Fruit fly (Drosophila melanogaster) whole organism, embryonic: ENCODE data around the gene Fbp1.
A peak's percentile ranks its signal among the peaks of the same experiment; 100 is the strongest.

Source experiments
- Adf1 ChIP-seq: fragments of 200-800 bp; sonication (Bioruptor generic); IDR thresholded peaks from 2 replicates; pipeline ENCODE4 v1.3.6; 2022; ENCODE audit warnings: missing biosample characterization, missing genetic modification characterization
- CG10321 ChIP-seq: fragments of 200-800 bp; sonication (Bioruptor generic); IDR thresholded peaks from 2 replicates; pipeline ENCODE4 v1.3.6; 2022; ENCODE audit warnings: missing biosample characterization, missing genetic modification characterization
- CG10654 ChIP-seq: fragments of 200-800 bp; sonication (Bioruptor generic); optimal IDR thresholded peaks from 2 replicates; lab custom pipeline; 2016; ENCODE audit warnings: missing biosample characterization, missing genetic modification characterization
- CG15479 ChIP-seq: fragments of 200-800 bp; sonication (Bioruptor generic); optimal IDR thresholded peaks from 3 replicates; lab custom pipeline; 2019; ENCODE audit warnings: missing biosample characterization, mild to moderate bottlenecking, missing genetic modification characterization, moderate library complexity
- CG15696 ChIP-seq: fragments of 200-800 bp; sonication (Bioruptor generic); optimal IDR thresholded peaks from 2 replicates; lab custom pipeline; 2019; ENCODE audit warnings: missing biosample characterization, mild to moderate bottlenecking, missing genetic modification characterization, moderate library complexity
- CG17385 ChIP-seq: fragments of 200-800 bp; sonication (Bioruptor generic); optimal IDR thresholded peaks from 3 replicates; lab custom pipeline; 2018; ENCODE audit warnings: missing biosample characterization, mild to moderate bottlenecking, missing genetic modification characterization
- CG1832 ChIP-seq: fragments of 200-800 bp; sonication (Bioruptor generic); optimal IDR thresholded peaks from 2 replicates; lab custom pipeline; 2017; ENCODE audit warnings: missing biosample characterization, mild to moderate bottlenecking, missing genetic modification characterization, inconsistent platforms
- CG2199 ChIP-seq: fragments of 200-800 bp; sonication (Bioruptor generic); IDR thresholded peaks from 3 replicates; pipeline ENCODE4 v1.3.6; 2022; ENCODE audit warnings: missing biosample characterization, missing genetic modification characterization
- CG2202 ChIP-seq: fragments of 200-800 bp; sonication (Bioruptor generic); optimal IDR thresholded peaks from 2 replicates; lab custom pipeline; 2018; ENCODE audit warnings: missing biosample characterization, mild to moderate bottlenecking, missing genetic modification characterization
- CG2875 ChIP-seq: fragments of 200-800 bp; sonication (Bioruptor generic); optimal IDR thresholded peaks from 2 replicates; lab custom pipeline; 2017; ENCODE audit warnings: missing biosample characterization, mild to moderate bottlenecking, missing genetic modification characterization, missing genetic modification reagents
- CG32772 ChIP-seq: fragments of 200-800 bp; sonication (Bioruptor generic); IDR thresholded peaks from 2 replicates; pipeline ENCODE4 v1.3.6; 2022; ENCODE audit warnings: missing biosample characterization, missing genetic modification characterization
- CG3726 ChIP-seq: fragments of 200-800 bp; sonication (Bioruptor generic); IDR thresholded peaks from 3 replicates; pipeline ENCODE4, ENCODE4 v1.3.6; 2022; ENCODE audit warnings: missing biosample characterization, missing genetic modification characterization
- CG4820 ChIP-seq: fragments of 200-800 bp; sonication (Bioruptor generic); optimal IDR thresholded peaks from 3 replicates; lab custom pipeline; 2016; ENCODE audit warnings: missing biosample characterization, missing genetic modification characterization
- CG5180 ChIP-seq: fragments of 200-800 bp; sonication (Bioruptor generic); optimal IDR thresholded peaks from 3 replicates; lab custom pipeline; 2017; ENCODE audit warnings: missing biosample characterization, missing genetic modification characterization, mild to moderate bottlenecking, moderate library complexity, missing genetic modification reagents
- CG6689 ChIP-seq: fragments of 200-800 bp; sonication (Bioruptor generic); IDR thresholded peaks from 2 replicates; pipeline ENCODE4 v1.3.6; 2022; ENCODE audit warnings: missing biosample characterization, missing genetic modification characterization
- CG7372 ChIP-seq: fragments of 200-800 bp; sonication (Bioruptor generic); IDR thresholded peaks from 2 replicates; pipeline ENCODE4 v1.3.6; 2022; ENCODE audit warnings: missing biosample characterization, missing genetic modification characterization
- CG8765 ChIP-seq: fragments of 200-800 bp; sonication (Bioruptor generic); IDR thresholded peaks from 2 replicates; pipeline ENCODE4 v1.3.6; 2022; ENCODE audit warnings: missing biosample characterization, missing genetic modification characterization
- CG8924 ChIP-seq: fragments of 200-800 bp; optimal IDR thresholded peaks from 3 replicates; lab custom pipeline; 2019; ENCODE audit warnings: missing biosample characterization, mild to moderate bottlenecking, missing genetic modification characterization, moderate library complexity
- CG9932 ChIP-seq: fragments of 200-800 bp; sonication (Bioruptor generic); IDR thresholded peaks from 2 replicates; pipeline ENCODE4 v1.3.6; 2022; ENCODE audit warnings: missing biosample characterization, missing genetic modification characterization
- CTCF ChIP-seq: fragments of 200-800 bp; sonication (Bioruptor generic); optimal IDR thresholded peaks from 2 replicates; lab custom pipeline; 2017; ENCODE audit warnings: missing biosample characterization, mild to moderate bottlenecking, missing genetic modification characterization, moderate library complexity
- Deaf1 ChIP-seq: fragments of 200-800 bp; optimal IDR thresholded peaks from 3 replicates; lab custom pipeline; 2019; ENCODE audit warnings: missing biosample characterization, mild to moderate bottlenecking, missing genetic modification characterization, moderate library complexity
- Elba2 ChIP-seq: fragments of 200-800 bp; sonication (Bioruptor generic); optimal IDR thresholded peaks from 3 replicates; lab custom pipeline; 2016; ENCODE audit warnings: missing biosample characterization, missing genetic modification characterization
- Jarid2 ChIP-seq: fragments of 200-800 bp; sonication (Bioruptor generic); optimal IDR thresholded peaks from 3 replicates; lab custom pipeline; 2017; ENCODE audit warnings: mild to moderate bottlenecking, missing biosample characterization, missing genetic modification reagents, missing genetic modification characterization
- Kr ChIP-seq: fragments of 200-800 bp; sonication (Bioruptor generic); optimal IDR thresholded peaks from 2 replicates; lab custom pipeline; 2017; ENCODE audit warnings: missing biosample characterization, mild to moderate bottlenecking, missing genetic modification characterization
- NK7.1 ChIP-seq: fragments of 200-800 bp; sonication (Bioruptor generic); optimal IDR thresholded peaks from 3 replicates; lab custom pipeline; 2016; ENCODE audit warnings: missing biosample characterization, missing genetic modification characterization
- Nf-YB ChIP-seq: fragments of 200-800 bp; sonication (Bioruptor generic); optimal IDR thresholded peaks from 3 replicates; lab custom pipeline; 2019; ENCODE audit warnings: missing biosample characterization, mild to moderate bottlenecking, missing genetic modification characterization, moderate library complexity
- Nf-YC ChIP-seq: fragments of 200-800 bp; optimal IDR thresholded peaks from 3 replicates; lab custom pipeline; 2019; ENCODE audit warnings: missing biosample characterization, mild to moderate bottlenecking, missing genetic modification characterization, moderate library complexity
- Trl ChIP-seq, 3 experiments: fragments of >200 bp in 2 of 3; fragments of 200-800 bp in 1 of 3; sonication (Bioruptor generic) in 1 of 3; optimal IDR thresholded peaks; 2 replicates in 1 of 3; 3 replicates in 2 of 3; lab custom pipeline; 2016 to 2017; ENCODE audit warnings: missing biosample characterization in 1 of 3, missing genetic modification characterization in 1 of 3
- cg ChIP-seq: fragments of 200-800 bp; sonication (Bioruptor generic); optimal IDR thresholded peaks from 3 replicates; lab custom pipeline; 2019; ENCODE audit warnings: missing biosample characterization, mild to moderate bottlenecking, missing genetic modification characterization, moderate library complexity
- chinmo ChIP-seq: fragments of 200-800 bp; sonication (Bioruptor generic); IDR thresholded peaks from 4 replicates; pipeline ENCODE4 v1.3.6; 2022; ENCODE audit warnings: missing biosample characterization, missing genetic modification characterization; ENCODE audit not compliant: partially characterized antibody
- crol ChIP-seq: fragments of 200-800 bp; sonication (Bioruptor generic); IDR thresholded peaks from 2 replicates; pipeline ENCODE4 v1.3.6; 2022; ENCODE audit warnings: missing biosample characterization, missing genetic modification characterization
- dimm ChIP-seq: fragments of 200-800 bp; sonication (Bioruptor generic); IDR thresholded peaks from 2 replicates; pipeline ENCODE4 v1.3.6; 2022; ENCODE audit warnings: missing biosample characterization, missing genetic modification characterization
- dysf ChIP-seq: fragments of 200-800 bp; sonication (Bioruptor generic); IDR thresholded peaks from 3 replicates; pipeline ENCODE4 v1.3.6; 2022; ENCODE audit warnings: missing biosample characterization, missing genetic modification characterization
- ewg ChIP-seq: fragments of 200-800 bp; sonication (Bioruptor generic); optimal IDR thresholded peaks from 3 replicates; lab custom pipeline; 2017; ENCODE audit warnings: mild to moderate bottlenecking, missing biosample characterization, missing genetic modification reagents, missing genetic modification characterization
- fd102C ChIP-seq: fragments of 200-800 bp; sonication (Bioruptor generic); optimal IDR thresholded peaks from 2 replicates; lab custom pipeline; 2018; ENCODE audit warnings: missing biosample characterization, mild to moderate bottlenecking, missing genetic modification characterization, moderate library complexity
- gcm ChIP-seq: fragments of 200-800 bp; sonication (Bioruptor generic); optimal IDR thresholded peaks from 2 replicates; lab custom pipeline; 2019; ENCODE audit warnings: missing biosample characterization, mild to moderate bottlenecking, missing genetic modification characterization, moderate library complexity
- grn ChIP-seq: fragments of 200-800 bp; sonication (Bioruptor generic); optimal IDR thresholded peaks from 3 replicates; lab custom pipeline; 2017; ENCODE audit warnings: missing biosample characterization, missing genetic modification characterization
- inv ChIP-seq: fragments of 200-800 bp; sonication (Bioruptor generic); IDR thresholded peaks from 2 replicates; pipeline ENCODE4 v1.3.6; 2022; ENCODE audit warnings: missing biosample characterization, missing genetic modification characterization; ENCODE audit not compliant: partially characterized antibody
- nerfin-1 ChIP-seq: fragments of 200-800 bp; sonication (Bioruptor generic); optimal IDR thresholded peaks from 3 replicates; lab custom pipeline; 2019; ENCODE audit warnings: missing biosample characterization, mild to moderate bottlenecking, missing genetic modification characterization, moderate library complexity
- odd ChIP-seq: fragments of 200-800 bp; sonication (Bioruptor generic); optimal IDR thresholded peaks from 2 replicates; lab custom pipeline; 2017; ENCODE audit warnings: missing biosample characterization, mild to moderate bottlenecking, missing genetic modification characterization
- prd ChIP-seq, 3 experiments: fragments of >200 bp in 2 of 3; fragments of 200-800 bp in 1 of 3; sonication (Bioruptor generic) in 1 of 3; optimal IDR thresholded peaks in 2 of 3; IDR thresholded peaks in 1 of 3; 2 replicates in 2 of 3; 3 replicates in 1 of 3; pipeline versions ENCODE4 v1.3.6 to Lab custom; 2017 to 2022; ENCODE audit warnings: missing biosample characterization in 1 of 3, missing genetic modification characterization in 1 of 3
- sens ChIP-seq: fragments of 200-800 bp; sonication (Bioruptor generic); peaks from one replicate; lab custom pipeline; 2016; ENCODE audit warnings: missing biosample characterization, missing genetic modification characterization
- seq ChIP-seq: fragments of 200-800 bp; sonication (Bioruptor generic); IDR thresholded peaks from 2 replicates; pipeline ENCODE4 v1.3.6; 2022; ENCODE audit warnings: missing biosample characterization, missing genetic modification characterization
- sna ChIP-seq: fragments of 200-800 bp; sonication (Bioruptor generic); IDR thresholded peaks from 2 replicates; pipeline ENCODE4 v1.3.6; 2022; ENCODE audit warnings: missing biosample characterization, missing genetic modification characterization; ENCODE audit not compliant: partially characterized antibody
- zen ChIP-seq: fragments of 200-800 bp; sonication (Bioruptor generic); optimal IDR thresholded peaks from 3 replicates; lab custom pipeline; 2018; ENCODE audit warnings: missing biosample characterization, mild to moderate bottlenecking, missing genetic modification characterization, moderate library complexity
- zfh1 ChIP-seq: fragments of 200-800 bp; sonication (Bioruptor generic); IDR thresholded peaks from 3 replicates; pipeline ENCODE4 v1.3.6; 2022; ENCODE audit warnings: missing biosample characterization, missing genetic modification characterization

The Fbp1 gene

DNA sequence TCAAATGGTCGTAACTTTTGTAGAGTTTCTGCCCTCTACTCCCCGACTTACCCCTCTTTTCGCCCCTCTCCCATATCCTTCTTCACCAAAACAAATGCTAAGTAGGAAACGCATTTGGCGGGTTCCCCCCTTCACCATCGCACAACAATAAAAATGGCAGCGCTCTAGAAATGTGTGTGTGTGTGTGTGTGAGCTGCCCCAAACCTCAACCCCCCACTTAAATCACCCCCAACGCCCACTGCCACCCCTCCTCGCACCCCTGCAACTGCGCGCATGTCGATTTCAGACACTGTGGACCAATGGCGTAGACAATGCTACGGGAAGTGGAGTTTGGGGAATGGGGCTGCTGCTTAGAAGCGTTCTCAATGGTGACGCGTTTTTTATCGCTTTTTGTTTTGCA lies 12.0 kb upstream of the Fbp1 start (continued):
- 0 out of 4 replicates have a peak, but pooled peaks have one; percentile 45 for TF ChIP-seq chinmo (GFP tag; lab: Robert Waterston, UW)
- TF ChIP-seq, all 482 proteins: peak for 16

DNA sequence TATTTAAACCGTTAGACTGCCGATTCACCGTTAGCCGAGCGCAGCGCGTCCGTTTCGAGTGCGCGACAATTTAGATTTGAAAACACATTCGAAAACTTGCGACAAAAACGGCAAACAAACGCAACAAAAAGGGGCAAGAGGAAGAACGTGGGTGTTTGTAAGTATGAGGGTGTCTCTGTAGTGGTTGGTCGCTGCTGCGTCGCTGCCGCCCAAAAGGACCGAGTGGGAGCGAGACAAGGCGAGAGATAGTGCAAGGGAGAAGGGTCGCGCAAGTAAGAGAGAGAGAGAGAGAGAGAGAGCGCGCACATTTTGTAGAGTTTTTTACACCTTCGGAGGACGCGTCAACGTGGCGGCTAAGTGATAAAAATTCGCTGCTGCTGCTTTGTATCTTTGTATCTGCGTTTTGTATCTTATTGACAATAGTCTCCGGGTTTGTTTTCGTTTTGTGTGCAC lies 10.2 kb upstream of the Fbp1 start, which contains the start of gene Sox21a:
Sox21a (minus strand) TSS at position 51 of the 453 bp plus-strand sequence.
- 0 out of 3 replicates have a peak, but pooled peaks have one; percentile 23 for TF ChIP-seq CG3726 (GFP tag; lab: Robert Waterston, UW)
- peak; percentile 41 to 42 for TF ChIP-seq Trl (optimal IDR thresholded peaks at IDR 0.05; lab: Kevin White, UChicago)
- no peak for TF ChIP-seq Trl (GFP tag; optimal IDR thresholded peaks at IDR 0.05; lab: Kevin White, UChicago)
- TF ChIP-seq zen (tag; lab: Kevin White, UChicago): peak; percentile 10
- peak; percentile 30; the same call in 1 of the 2 replicates for TF ChIP-seq CG8765 (GFP tag; lab: Robert Waterston, UW)
- peak; percentile 24 for TF ChIP-seq Kr (GFP tag; lab: Kevin White, UChicago)
- TF ChIP-seq grn: no peak
- TF ChIP-seq CG7372: peak; percentile 81
- no peak for TF ChIP-seq CG10654 (GFP tag; lab: Kevin White, UChicago)
- TF ChIP-seq CG4820 (GFP tag; lab: Kevin White, UChicago): no peak
- TF ChIP-seq ewg (GFP tag; lab: Kevin White, UChicago): peak; percentile 85
- TF ChIP-seq gcm (GFP tag; lab: Kevin White, UChicago): peak; percentile 18
- TF ChIP-seq seq (GFP tag; lab: Robert Waterston, UW): peak; percentile 84
- 0 out of 3 replicates have a peak, but pooled peaks have one; percentile 17 for TF ChIP-seq dysf (GFP tag; lab: Robert Waterston, UW)
- no peak for TF ChIP-seq CTCF
- peak; percentile 4 for TF ChIP-seq Jarid2
- no peak for TF ChIP-seq dimm (GFP tag; lab: Robert Waterston, UW)
- no peak for TF ChIP-seq inv (GFP tag; lab: Robert Waterston, UW)
- TF ChIP-seq Elba2 (GFP tag; lab: Kevin White, UChicago): no peak
- no peak for TF ChIP-seq CG5180 (GFP tag; lab: Kevin White, UChicago)
- peak; percentile 66; the same call in 1 of the 3 replicates for TF ChIP-seq CG2199 (GFP tag; lab: Robert Waterston, UW)
- no peak for TF ChIP-seq CG2202
- peak; percentile 83 for TF ChIP-seq CG15479 (GFP tag; lab: Kevin White, UChicago)
- TF ChIP-seq Nf-YC (tag; lab: Kevin White, UChicago): peak; percentile 92
- peak; percentile 25; the same call in 1 of the 2 replicates for TF ChIP-seq CG6689 (GFP tag; lab: Robert Waterston, UW)
- no peak for TF ChIP-seq prd (optimal IDR thresholded peaks at IDR 0.05; lab: Kevin White, UChicago)
- no peak for TF ChIP-seq prd (GFP tag; IDR thresholded peaks at IDR 0.05; lab: Robert Waterston, UW)
- no peak for TF ChIP-seq CG2875
- no peak for TF ChIP-seq NK7.1 (GFP tag; lab: Kevin White, UChicago)
- TF ChIP-seq Nf-YB (GFP tag; lab: Kevin White, UChicago): peak; percentile 89
- peak; percentile 44; the same call in 1 of the 2 replicates for TF ChIP-seq crol (GFP tag; lab: Robert Waterston, UW)
- peak; percentile 91 for TF ChIP-seq CG1832 (GFP tag; lab: Kevin White, UChicago)
- peak; percentile 78 for TF ChIP-seq Adf1 (GFP tag; lab: Robert Waterston, UW)
- TF ChIP-seq Deaf1 (tag; lab: Kevin White, UChicago): peak; percentile 6
- peak; percentile 10 for TF ChIP-seq sens
- TF ChIP-seq CG32772 (GFP tag; lab: Robert Waterston, UW): no peak
- TF ChIP-seq zfh1 (GFP tag; lab: Robert Waterston, UW): peak; percentile 51; the same call in 2 of the 3 replicates
- no peak for TF ChIP-seq CG9932 (GFP tag; lab: Robert Waterston, UW)
- peak; percentile 49 for TF ChIP-seq fd102C (GFP tag; lab: Kevin White, UChicago)
- peak; percentile 74 for TF ChIP-seq CG17385 (GFP tag; lab: Kevin White, UChicago)
- TF ChIP-seq CG8924 (tag; lab: Kevin White, UChicago): peak; percentile 2
- no peak for TF ChIP-seq sna (GFP tag; lab: Robert Waterston, UW)
- peak; percentile 20 for TF ChIP-seq nerfin-1 (tag; lab: Kevin White, UChicago)
- peak; percentile 80 for TF ChIP-seq CG10321 (GFP tag; lab: Robert Waterston, UW)
- peak; percentile 18 for TF ChIP-seq CG15696 (tag; lab: Kevin White, UChicago)
- peak; percentile 38 for TF ChIP-seq cg (GFP tag; lab: Kevin White, UChicago)
- no peak for TF ChIP-seq odd (GFP tag; lab: Kevin White, UChicago)
